Worm (Caenorhabditis elegans) whole organism, L1 larva: ENCODE results near the gene C52A11.3.

Experiments
- fkh-4 ChIP-seq: sonication (generic microtip); optimal IDR thresholded peaks from 2 replicates; lab custom pipeline; 2016; ENCODE audit warnings: missing compliant biosample characterization, missing genetic modification characterization, borderline replicate concordance
- lir-3 ChIP-seq: sonication (generic microtip); optimal IDR thresholded peaks from 2 replicates; lab custom pipeline; 2016; ENCODE audit warnings: mild to moderate bottlenecking, missing genetic modification characterization, moderate library complexity, missing compliant biosample characterization; ENCODE audit not compliant: poor library complexity
- mep-1 ChIP-seq: fragments of 150-350 bp; optimal IDR thresholded peaks from 2 replicates; lab custom pipeline; 2014; ENCODE audit warnings: missing biosample characterization, missing genetic modification characterization
- nhr-12 ChIP-seq: sonication (generic microtip); optimal IDR thresholded peaks from 2 replicates; lab custom pipeline; 2017; ENCODE audit warnings: missing biosample characterization, missing genetic modification characterization
- nhr-28 ChIP-seq: fragments of 150-350 bp; optimal IDR thresholded peaks from 2 replicates; lab custom pipeline; 2014; ENCODE audit warnings: missing biosample characterization, missing genetic modification characterization
- nhr-90 ChIP-seq: sonication (generic microtip); optimal IDR thresholded peaks from 2 replicates; lab custom pipeline; 2016; ENCODE audit warnings: mild to moderate bottlenecking, missing genetic modification characterization, missing compliant biosample characterization; ENCODE audit not compliant: poor library complexity
- pag-3 ChIP-seq: sonication (generic microtip); optimal IDR thresholded peaks from 2 replicates; lab custom pipeline; 2017; ENCODE audit warnings: missing genetic modification characterization, mild to moderate bottlenecking, missing compliant biosample characterization, antibody characterized with exemption, borderline replicate concordance; ENCODE audit not compliant: insufficient read depth
- pqm-1 ChIP-seq: sonication (generic microtip); optimal IDR thresholded peaks from 3 replicates; lab custom pipeline; 2017; ENCODE audit warnings: missing biosample characterization, missing genetic modification characterization
- rnt-1 ChIP-seq: sonication (generic microtip); optimal IDR thresholded peaks from 2 replicates; lab custom pipeline; 2016; ENCODE audit warnings: mild to moderate bottlenecking, missing genetic modification characterization, moderate library complexity, missing compliant biosample characterization
- skn-1 ChIP-seq: fragments of 150-350 bp; optimal IDR thresholded peaks from 2 replicates; lab custom pipeline; 2014; ENCODE audit warnings: missing biosample characterization, missing genetic modification characterization
- tbx-2 ChIP-seq: sonication (generic microtip); optimal IDR thresholded peaks from 2 replicates; lab custom pipeline; 2016; ENCODE audit warnings: missing genetic modification characterization, missing compliant biosample characterization
- unc-62 ChIP-seq: fragments of 150-350 bp; optimal IDR thresholded peaks from 2 replicates; lab custom pipeline; 2014; ENCODE audit warnings: missing biosample characterization, missing genetic modification reagents, missing genetic modification characterization
- ztf-4 ChIP-seq: fragments of 150-350 bp; optimal IDR thresholded peaks from 2 replicates; lab custom pipeline; 2014; ENCODE audit warnings: missing biosample characterization, missing genetic modification characterization

DNA sequence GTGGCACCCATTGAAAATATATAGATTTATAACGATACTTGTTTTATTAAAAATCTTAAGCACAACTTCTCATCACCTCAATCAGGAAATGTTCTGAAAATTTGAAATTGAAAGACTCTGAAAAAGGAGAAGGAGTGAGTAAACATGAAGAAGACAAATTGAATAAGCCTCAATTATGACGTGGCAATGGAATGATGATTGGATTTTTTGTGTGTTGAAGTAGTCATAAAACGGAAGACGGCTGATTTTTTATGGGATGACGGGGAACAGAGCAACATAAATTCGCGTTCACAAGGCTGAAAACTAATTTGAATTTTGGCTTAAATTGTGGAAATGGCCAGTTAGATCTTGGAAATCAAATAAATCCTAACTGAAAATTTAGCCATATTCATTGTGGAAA, 5.6 kb upstream of the C52A11.3 start, which contains the start of gene glb-12:
- no peak for TF ChIP-seq pag-3 (tag; lab: Kevin White, UChicago)
- TF ChIP-seq pqm-1: no peak
- no peak for TF ChIP-seq lir-3 (tag; lab: Kevin White, UChicago)
- no peak for TF ChIP-seq fkh-4
- no peak for TF ChIP-seq nhr-12 (tag; lab: Kevin White, UChicago)
- TF ChIP-seq nhr-28: no peak
- TF ChIP-seq mep-1 (tag; lab: Kevin White, UChicago): no peak
- no peak for TF ChIP-seq tbx-2 (tag; lab: Kevin White, UChicago)
- TF ChIP-seq nhr-90 (tag; lab: Kevin White, UChicago): no peak
- TF ChIP-seq skn-1 (tag; lab: Kevin White, UChicago): no peak
- TF ChIP-seq rnt-1 (tag; lab: Kevin White, UChicago): no peak
- TF ChIP-seq unc-62: no peak
- no peak for TF ChIP-seq ztf-4
